Worm (Caenorhabditis elegans) whole organism, L1 larva: ENCODE data around the gene syp-2.

ENCODE experiments used
- C16A3.4 ChIP-seq: fragments of 150-350 bp; optimal IDR thresholded peaks from 2 replicates; lab custom pipeline; 2014; ENCODE audit warnings: missing biosample characterization, missing genetic modification characterization
- F16B12.6 ChIP-seq: fragments of 150-350 bp; optimal IDR thresholded peaks from 2 replicates; lab custom pipeline; 2014; ENCODE audit warnings: missing biosample characterization, missing genetic modification characterization
- Y116A8C.19 ChIP-seq: sonication (generic microtip); optimal IDR thresholded peaks from 2 replicates; lab custom pipeline; 2016; ENCODE audit warnings: missing compliant biosample characterization, missing genetic modification characterization, borderline replicate concordance
- aha-1 ChIP-seq: fragments of 150-350 bp; optimal IDR thresholded peaks from 2 replicates; lab custom pipeline; 2014; ENCODE audit warnings: missing biosample characterization, missing genetic modification characterization
- alr-1 ChIP-seq: fragments of 200-800 bp; sonication (Bioruptor generic); optimal IDR thresholded peaks from 2 replicates; lab custom pipeline; 2018; ENCODE audit warnings: borderline replicate concordance, mild to moderate bottlenecking, missing genetic modification characterization, missing compliant biosample characterization
- ama-1 ChIP-seq: fragments of 150-350 bp; optimal IDR thresholded peaks from 2 replicates; lab custom pipeline; 2014
- blmp-1 ChIP-seq: fragments of 150-350 bp; optimal IDR thresholded peaks from 2 replicates; lab custom pipeline; 2014; ENCODE audit warnings: missing biosample characterization, missing genetic modification characterization
- ceh-63 ChIP-seq: fragments of 200-800 bp; sonication (Bioruptor generic); optimal IDR thresholded peaks from 2 replicates; lab custom pipeline; 2018; ENCODE audit warnings: mild to moderate bottlenecking, missing genetic modification characterization, missing compliant biosample characterization
- ceh-8 ChIP-seq: fragments of 200-800 bp; sonication (Bioruptor generic); optimal IDR thresholded peaks from 2 replicates; lab custom pipeline; 2018; ENCODE audit warnings: mild to moderate bottlenecking, missing genetic modification characterization, moderate library complexity, missing compliant biosample characterization
- ceh-88 ChIP-seq: fragments of 200-800 bp; sonication (Bioruptor generic); IDR thresholded peaks from 2 replicates; pipeline ENCODE4 v1.3.6; 2022; ENCODE audit warnings: missing genetic modification characterization, missing compliant biosample characterization
- ceh-90 ChIP-seq: sonication (generic microtip); optimal IDR thresholded peaks from 2 replicates; lab custom pipeline; 2016; ENCODE audit warnings: missing genetic modification characterization, missing compliant biosample characterization
- dpl-1 ChIP-seq, 3 experiments: fragments of 150-350 bp in 2 of 3; sonication (generic microtip) in 1 of 3; optimal IDR thresholded peaks; 2 replicates each; lab custom pipeline; 2014 to 2017; ENCODE audit warnings: missing biosample characterization in 3 of 3, missing genetic modification characterization in 3 of 3, missing genetic modification reagents in 3 of 3
- efl-1 ChIP-seq, 4 experiments: fragments of 150-350 bp; optimal IDR thresholded peaks in 3 of 4; peaks in 1 of 4; 1 replicate in 1 of 4; 2 replicates in 3 of 4; lab custom pipeline; 2014; ENCODE audit warnings: missing biosample characterization in 2 of 4, missing genetic modification characterization in 2 of 4, missing genetic modification reagents in 2 of 4
- efl-3 ChIP-seq: fragments of 200-800 bp; sonication (Bioruptor generic); optimal IDR thresholded peaks from 2 replicates; lab custom pipeline; 2018; ENCODE audit warnings: mild to moderate bottlenecking, missing genetic modification characterization, missing compliant biosample characterization
- egl-13 ChIP-seq: sonication (generic microtip); optimal IDR thresholded peaks from 2 replicates; lab custom pipeline; 2016; ENCODE audit warnings: missing genotype, missing genetic modification reagents, missing genetic modification characterization, missing compliant biosample characterization
- elt-3 ChIP-seq, 6 experiments: fragments of 150-350 bp in 1 of 6; sonication (generic microtip); optimal IDR thresholded peaks; 2 replicates each; lab custom pipeline; 2017 to 2018; ENCODE audit warnings: missing biosample characterization in 6 of 6, missing genetic modification characterization in 6 of 6, inconsistent platforms in 1 of 6
- fkh-10 ChIP-seq: sonication (generic microtip); optimal IDR thresholded peaks from 2 replicates; lab custom pipeline; 2017; ENCODE audit warnings: missing biosample characterization, missing genetic modification reagents, missing genetic modification characterization
- fkh-4 ChIP-seq: sonication (generic microtip); optimal IDR thresholded peaks from 2 replicates; lab custom pipeline; 2016; ENCODE audit warnings: missing compliant biosample characterization, missing genetic modification characterization, borderline replicate concordance
- fkh-8 ChIP-seq: sonication (generic microtip); optimal IDR thresholded peaks from 2 replicates; lab custom pipeline; 2016; ENCODE audit warnings: mild to moderate bottlenecking, missing genetic modification characterization, missing compliant biosample characterization
- fos-1 ChIP-seq: fragments of 150-350 bp; optimal IDR thresholded peaks from 2 replicates; lab custom pipeline; 2014; ENCODE audit warnings: missing biosample characterization, missing genetic modification characterization
- grh-1 ChIP-seq: fragments of 200-800 bp; sonication (Bioruptor generic); IDR thresholded peaks from 2 replicates; pipeline ENCODE4 v1.3.6; 2022; ENCODE audit warnings: missing genetic modification reagents, missing genetic modification characterization, missing compliant biosample characterization
- hlh-4 ChIP-seq: sonication (generic microtip); optimal IDR thresholded peaks from 2 replicates; lab custom pipeline; 2016; ENCODE audit warnings: mild to moderate bottlenecking, missing genetic modification characterization, missing compliant biosample characterization
- hpl-2 ChIP-seq: fragments of 150-350 bp; optimal IDR thresholded peaks from 2 replicates; lab custom pipeline; 2014; ENCODE audit warnings: missing biosample characterization, missing genetic modification reagents, missing genetic modification characterization
- jun-1 ChIP-seq: fragments of 150-350 bp; optimal IDR thresholded peaks from 2 replicates; lab custom pipeline; 2014; ENCODE audit warnings: missing biosample characterization, missing genetic modification reagents, missing genetic modification characterization
- lin-14 ChIP-seq: fragments of 200-800 bp; sonication (Bioruptor generic); optimal IDR thresholded peaks from 2 replicates; lab custom pipeline; 2018; ENCODE audit warnings: mild to moderate bottlenecking, missing genetic modification characterization, moderate library complexity, missing compliant biosample characterization
- lin-39 ChIP-seq: fragments of 150-350 bp; optimal IDR thresholded peaks from 2 replicates; lab custom pipeline; 2014; ENCODE audit warnings: missing biosample characterization, missing genetic modification reagents, missing genetic modification characterization
- lir-3 ChIP-seq: sonication (generic microtip); optimal IDR thresholded peaks from 2 replicates; lab custom pipeline; 2016; ENCODE audit warnings: mild to moderate bottlenecking, missing genetic modification characterization, moderate library complexity, missing compliant biosample characterization; ENCODE audit not compliant: poor library complexity
- mdl-1 ChIP-seq, 2 experiments: fragments of 150-350 bp; optimal IDR thresholded peaks; 2 replicates each; lab custom pipeline; 2014 to 2017; ENCODE audit warnings: missing biosample characterization in 2 of 2, missing genetic modification characterization in 2 of 2, inconsistent platforms in 1 of 2
- mep-1 ChIP-seq: fragments of 150-350 bp; optimal IDR thresholded peaks from 2 replicates; lab custom pipeline; 2014; ENCODE audit warnings: missing biosample characterization, missing genetic modification characterization
- nhr-11 ChIP-seq: fragments of 150-350 bp; optimal IDR thresholded peaks from 2 replicates; lab custom pipeline; 2014; ENCODE audit warnings: missing biosample characterization, missing genetic modification characterization
- nhr-20 ChIP-seq: sonication (generic microtip); optimal IDR thresholded peaks from 2 replicates; lab custom pipeline; 2016; ENCODE audit warnings: mild to moderate bottlenecking, missing genetic modification characterization, missing compliant biosample characterization
- nhr-28 ChIP-seq: fragments of 150-350 bp; optimal IDR thresholded peaks from 2 replicates; lab custom pipeline; 2014; ENCODE audit warnings: missing biosample characterization, missing genetic modification characterization
- nhr-71 ChIP-seq: sonication (generic microtip); optimal IDR thresholded peaks from 2 replicates; lab custom pipeline; 2016; ENCODE audit warnings: mild to moderate bottlenecking, missing genetic modification characterization, moderate library complexity, missing compliant biosample characterization
- nhr-76 ChIP-seq: sonication (generic microtip); optimal IDR thresholded peaks from 2 replicates; lab custom pipeline; 2017; ENCODE audit warnings: missing biosample characterization, missing genetic modification characterization
- nhr-84 ChIP-seq: sonication (generic microtip); optimal IDR thresholded peaks from 2 replicates; lab custom pipeline; 2017; ENCODE audit warnings: missing biosample characterization, missing genetic modification characterization
- pax-3 ChIP-seq: fragments of 200-800 bp; sonication (Bioruptor generic); optimal IDR thresholded peaks from 2 replicates; lab custom pipeline; 2018; ENCODE audit warnings: mild to moderate bottlenecking, missing genetic modification characterization, moderate library complexity, missing compliant biosample characterization
- pqm-1 ChIP-seq: sonication (generic microtip); optimal IDR thresholded peaks from 3 replicates; lab custom pipeline; 2017; ENCODE audit warnings: missing biosample characterization, missing genetic modification characterization
- rnt-1 ChIP-seq: sonication (generic microtip); optimal IDR thresholded peaks from 2 replicates; lab custom pipeline; 2016; ENCODE audit warnings: mild to moderate bottlenecking, missing genetic modification characterization, moderate library complexity, missing compliant biosample characterization
- skn-1 ChIP-seq: fragments of 150-350 bp; optimal IDR thresholded peaks from 2 replicates; lab custom pipeline; 2014; ENCODE audit warnings: missing biosample characterization, missing genetic modification characterization
- sox-4 ChIP-seq: sonication (generic microtip); optimal IDR thresholded peaks from 2 replicates; lab custom pipeline; 2016; ENCODE audit warnings: missing genetic modification characterization, missing compliant biosample characterization
- sptf-1 ChIP-seq: fragments of 150-350 bp; optimal IDR thresholded peaks from 2 replicates; lab custom pipeline; 2014; ENCODE audit warnings: missing biosample characterization, missing genetic modification characterization
- swsn-7 ChIP-seq: sonication (generic microtip); optimal IDR thresholded peaks from 2 replicates; lab custom pipeline; 2016; ENCODE audit warnings: missing genetic modification characterization, missing compliant biosample characterization
- tlp-1 ChIP-seq: fragments of 150-350 bp; optimal IDR thresholded peaks from 2 replicates; lab custom pipeline; 2014; ENCODE audit warnings: missing biosample characterization, missing genetic modification characterization
- unc-62 ChIP-seq: fragments of 150-350 bp; optimal IDR thresholded peaks from 2 replicates; lab custom pipeline; 2014; ENCODE audit warnings: missing biosample characterization, missing genetic modification reagents, missing genetic modification characterization
- unc-98 ChIP-seq: fragments of 200-800 bp; sonication (Bioruptor generic); IDR thresholded peaks from 2 replicates; pipeline ENCODE4 v1.3.6; 2022; ENCODE audit warnings: missing genetic modification characterization, missing compliant biosample characterization
- vab-15 ChIP-seq: sonication (generic microtip); optimal IDR thresholded peaks from 2 replicates; lab custom pipeline; 2017; ENCODE audit warnings: missing genotype, mild to moderate bottlenecking, missing genetic modification characterization, missing compliant biosample characterization
- zag-1 ChIP-seq: fragments of 150-350 bp; optimal IDR thresholded peaks from 2 replicates; lab custom pipeline; 2014; ENCODE audit warnings: missing biosample characterization, missing genetic modification characterization
- ztf-4 ChIP-seq: fragments of 150-350 bp; optimal IDR thresholded peaks from 2 replicates; lab custom pipeline; 2014; ENCODE audit warnings: missing biosample characterization, missing genetic modification characterization

Gene syp-2

ce11 chrV:5576008-5576407 lies 39.7 kb downstream of the syp-2 start (continued):
- TF ChIP-seq fkh-8, result no peak
- TF ChIP-seq fos-1, result no peak
- no peak for TF ChIP-seq aha-1 (tag; lab: Kevin White, UChicago)
- TF ChIP-seq lin-39 (tag; lab: Kevin White, UChicago), result no peak
- no peak for TF ChIP-seq F16B12.6 (tag; lab: Kevin White, UChicago)
- no peak for TF ChIP-seq fkh-10 (GFP tag; lab: Kevin White, UChicago)
- TF ChIP-seq nhr-20 (tag; lab: Kevin White, UChicago), result peak; percentile 53
- peak in 1 of 2 experiments; percentile 30 for TF ChIP-seq mdl-1 (tag; optimal IDR thresholded peaks at IDR 0.05; lab: Kevin White, UChicago)

ce11 chrV:5579666-5580065 lies 43.4 kb downstream of the syp-2 start:
- TF ChIP-seq alr-1 (tag; lab: Kevin White, UChicago) (no peak), efl-1 (optimal IDR thresholded peaks at IDR 0.05; lab: Kevin White, UChicago) (no peak), efl-1 (GFP tag; optimal IDR thresholded peaks at IDR 0.05 in 1 of 2; lab: Kevin White, UChicago) (peak in 1 of 2 experiments; percentile 32), lir-3 (no peak), swsn-7 (tag; lab: Kevin White, UChicago) (no peak), tlp-1 (tag; lab: Kevin White, UChicago) (no peak)

- TF ChIP-seq sox-4 (tag; lab: Kevin White, UChicago), result no peak
- no peak for TF ChIP-seq lir-3
- no peak for TF ChIP-seq ceh-8 (GFP tag; lab: Kevin White, UChicago)
- TF ChIP-seq hpl-2 (GFP tag; lab: Kevin White, UChicago), result no peak
- TF ChIP-seq fkh-4, result no peak
- peak; percentile 58 for TF ChIP-seq mep-1
- no peak for TF ChIP-seq zag-1 (tag; lab: Kevin White, UChicago)
- TF ChIP-seq vab-15, result no peak
- TF ChIP-seq Y116A8C.19, result no peak
- peak; percentile 61 for TF ChIP-seq fkh-8
- TF ChIP-seq mdl-1 (tag; optimal IDR thresholded peaks at IDR 0.05; lab: Kevin White, UChicago), result peak in 1 of 2 experiments; percentile 34
- no peak for TF ChIP-seq tlp-1 (tag; lab: Kevin White, UChicago)
- TF ChIP-seq lin-39 (tag; lab: Kevin White, UChicago), result no peak
- peak; percentile 48 for TF ChIP-seq rnt-1 (tag; lab: Kevin White, UChicago)
- TF ChIP-seq ztf-4 (tag; lab: Kevin White, UChicago), result peak; percentile 45
- no peak for TF ChIP-seq unc-98
- TF ChIP-seq fkh-10 (GFP tag; lab: Kevin White, UChicago), result no peak
- TF ChIP-seq skn-1 (tag; lab: Kevin White, UChicago), result peak; percentile 50
- TF ChIP-seq elt-3 (tag; optimal IDR thresholded peaks at IDR 0.05; lab: Kevin White, UChicago), result no peak
- TF ChIP-seq grh-1 (GFP tag; lab: Robert Waterston, UW), result no peak
- TF ChIP-seq ama-1 (lab: Kevin White, UChicago), result peak; percentile 10
- TF ChIP-seq jun-1 (tag; lab: Kevin White, UChicago), result peak; percentile 17
- TF ChIP-seq ceh-63, result no peak
- TF ChIP-seq egl-13, result no peak
- TF ChIP-seq ceh-90 (tag; lab: Kevin White, UChicago), result no peak
- no peak for TF ChIP-seq unc-62 (GFP tag; lab: Kevin White, UChicago)
- TF ChIP-seq C16A3.4 (tag; lab: Kevin White, UChicago), result no peak
- TF ChIP-seq nhr-84, result no peak
- peak; percentile 90 for TF ChIP-seq lin-14 (GFP tag; lab: Kevin White, UChicago)
- TF ChIP-seq swsn-7 (tag; lab: Kevin White, UChicago), result peak; percentile 59
- no peak for TF ChIP-seq nhr-11
- no peak for TF ChIP-seq hlh-4 (tag; lab: Kevin White, UChicago)
- TF ChIP-seq ceh-88, result no peak
- no peak for TF ChIP-seq nhr-76 (tag; lab: Kevin White, UChicago)
- no peak for TF ChIP-seq nhr-28 (tag; lab: Kevin White, UChicago)
- TF ChIP-seq pax-3, result no peak
- no peak for TF ChIP-seq sptf-1 (tag; lab: Kevin White, UChicago)
- no peak for TF ChIP-seq pqm-1 (tag; lab: Kevin White, UChicago)
- peak; percentile 76 for TF ChIP-seq nhr-71 (tag; lab: Kevin White, UChicago)
- no peak for TF ChIP-seq efl-3 (GFP tag; lab: Kevin White, UChicago)
- TF ChIP-seq blmp-1 (tag; lab: Kevin White, UChicago), result peak; percentile 66
- TF ChIP-seq dpl-1 (GFP tag; optimal IDR thresholded peaks at IDR 0.05; lab: Kevin White, UChicago), result peak in 2 of 3 experiments; percentile 14 to 54
These were observed 44.2 kb downstream of the syp-2 start for ce11 chrV:5580517-5580916.
